Worm (Caenorhabditis elegans): ENCODE data around the gene F11C1.9.

ce11 chrX:12999567-12999966, 22.2 kb upstream of the F11C1.9 start:
- TF ChIP-seq snpc-4 (tag; optimal IDR thresholded peaks at IDR 0.05): no peak
- TF ChIP-seq fos-1 (tag; optimal IDR thresholded peaks at IDR 0.05): no peak
- TF ChIP-seq unc-62 (GFP tag; optimal IDR thresholded peaks at IDR 0.05): no peak
- no peak for TF ChIP-seq nhr-6 (tag; optimal IDR thresholded peaks at IDR 0.05)
- no peak for TF ChIP-seq zag-1 (tag; optimal IDR thresholded peaks at IDR 0.05)
- no peak for TF ChIP-seq dmd-4 (tag; optimal IDR thresholded peaks at IDR 0.05)
- TF ChIP-seq ceh-82 (tag; optimal IDR thresholded peaks at IDR 0.05): no peak
- no peak for TF ChIP-seq sma-9 (GFP tag; optimal IDR thresholded peaks at IDR 0.05)
- TF ChIP-seq sma-9 (tag; optimal IDR thresholded peaks at IDR 0.05): no peak
- no peak for TF ChIP-seq ztf-11 (tag; optimal IDR thresholded peaks at IDR 0.05)

Measured in whole organism, L2 larva.